Worm (Caenorhabditis elegans) whole organism, L1 larva: Measurements from ENCODE around the gene W04B5.3.

Source experiments
- ceh-90 ChIP-seq: sonication (generic microtip); optimal IDR thresholded peaks from 2 replicates; lab custom pipeline; 2016; ENCODE audit warnings: missing genetic modification characterization, missing compliant biosample characterization
- jun-1 ChIP-seq: fragments of 150-350 bp; optimal IDR thresholded peaks from 2 replicates; lab custom pipeline; 2014; ENCODE audit warnings: missing biosample characterization, missing genetic modification reagents, missing genetic modification characterization
- mab-9 ChIP-seq: fragments of 200-800 bp; sonication (Bioruptor generic); IDR thresholded peaks from 2 replicates; pipeline ENCODE4 v1.3.6; 2022; ENCODE audit warnings: missing genetic modification reagents, missing genetic modification characterization, missing compliant biosample characterization
- nhr-76 ChIP-seq: sonication (generic microtip); optimal IDR thresholded peaks from 2 replicates; lab custom pipeline; 2017; ENCODE audit warnings: missing biosample characterization, missing genetic modification characterization
- nhr-77 ChIP-seq: fragments of 150-350 bp; optimal IDR thresholded peaks from 2 replicates; lab custom pipeline; 2014; ENCODE audit warnings: missing biosample characterization, missing genetic modification characterization
- nhr-85 ChIP-seq: sonication (generic microtip); peaks from one replicate; lab custom pipeline; 2016; ENCODE audit warnings: missing genetic modification characterization, inconsistent platforms, missing compliant biosample characterization
- pag-3 ChIP-seq: sonication (generic microtip); optimal IDR thresholded peaks from 2 replicates; lab custom pipeline; 2017; ENCODE audit warnings: missing genetic modification characterization, mild to moderate bottlenecking, missing compliant biosample characterization, antibody characterized with exemption, borderline replicate concordance; ENCODE audit not compliant: insufficient read depth
- pqm-1 ChIP-seq: sonication (generic microtip); optimal IDR thresholded peaks from 3 replicates; lab custom pipeline; 2017; ENCODE audit warnings: missing biosample characterization, missing genetic modification characterization
- unc-130 ChIP-seq: fragments of 150-350 bp; optimal IDR thresholded peaks from 2 replicates; lab custom pipeline; 2017; ENCODE audit warnings: missing biosample characterization, missing genetic modification characterization, inconsistent platforms

- TF ChIP-seq pqm-1 = no peak
- no peak for TF ChIP-seq nhr-85 (tag; lab: Kevin White, UChicago)
- no peak for TF ChIP-seq unc-130
- no peak for TF ChIP-seq nhr-77
- no peak for TF ChIP-seq jun-1
- no peak for TF ChIP-seq pag-3 (tag; lab: Kevin White, UChicago)
- TF ChIP-seq ceh-90 (tag; lab: Kevin White, UChicago) = no peak
- no peak for TF ChIP-seq nhr-76 (tag; lab: Kevin White, UChicago)
- no peak for TF ChIP-seq mab-9
These were observed 34.0 kb upstream of the W04B5.3 start for ce11 chrIII:2384364-2384763.
